Worm (Caenorhabditis elegans) whole organism, early embryonic: ENCODE measurements around the gene R02D5.4.

Experiments
- B0310.2 ChIP-seq: sonication (generic microtip); optimal IDR thresholded peaks from 2 replicates; lab custom pipeline; 2016; ENCODE audit warnings: mild to moderate bottlenecking, missing genetic modification characterization, missing compliant biosample characterization
- F13C5.2 ChIP-seq: sonication (generic microtip); optimal IDR thresholded peaks from 2 replicates; lab custom pipeline; 2017; ENCODE audit warnings: mild to moderate bottlenecking, missing genetic modification characterization, inconsistent platforms, missing compliant biosample characterization
- aly-1 ChIP-seq: sonication (generic microtip); optimal IDR thresholded peaks from 2 replicates; lab custom pipeline; 2016; ENCODE audit warnings: missing genetic modification characterization, missing compliant biosample characterization
- ama-1 ChIP-seq: fragments of 150-350 bp; optimal IDR thresholded peaks from 2 replicates; lab custom pipeline; 2014
- ceh-13 ChIP-seq: fragments of 200-800 bp; sonication (Bioruptor generic); optimal IDR thresholded peaks from 2 replicates; lab custom pipeline; 2018; ENCODE audit warnings: mild to moderate bottlenecking, missing genetic modification characterization, missing compliant biosample characterization
- ceh-36 ChIP-seq: sonication (generic microtip); optimal IDR thresholded peaks from 2 replicates; lab custom pipeline; 2016; ENCODE audit warnings: missing genetic modification characterization, inconsistent platforms, missing compliant biosample characterization
- ets-7 ChIP-seq: sonication (generic microtip); optimal IDR thresholded peaks from 2 replicates; lab custom pipeline; 2016; ENCODE audit warnings: missing genotype, missing genetic modification characterization, missing compliant biosample characterization
- flt-1 ChIP-seq: fragments of 200-800 bp; sonication (Bioruptor generic); IDR thresholded peaks from 2 replicates; pipeline ENCODE4 v1.3.6; 2022; ENCODE audit warnings: missing genetic modification characterization, missing compliant biosample characterization
- hmbx-1 ChIP-seq: sonication (generic microtip); optimal IDR thresholded peaks from 2 replicates; lab custom pipeline; 2016; ENCODE audit warnings: mild to moderate bottlenecking, missing genetic modification characterization, missing compliant biosample characterization
- hmg-4 ChIP-seq: fragments of 200-800 bp; sonication (Bioruptor generic); optimal IDR thresholded peaks from 2 replicates; lab custom pipeline; 2018; ENCODE audit warnings: mild to moderate bottlenecking, missing genetic modification characterization, missing compliant biosample characterization
- hnd-1 ChIP-seq: sonication (generic microtip); optimal IDR thresholded peaks from 2 replicates; lab custom pipeline; 2016; ENCODE audit warnings: missing genetic modification characterization, missing compliant biosample characterization
- pes-1 ChIP-seq: fragments of 200-800 bp; sonication (Bioruptor generic); IDR thresholded peaks from 2 replicates; pipeline ENCODE4 v1.3.6; 2022; ENCODE audit warnings: missing genetic modification reagents, missing genetic modification characterization, missing compliant biosample characterization
- scrt-1 ChIP-seq: fragments of 200-800 bp; sonication (Bioruptor generic); IDR thresholded peaks from 2 replicates; pipeline ENCODE4 v1.3.6; 2022; ENCODE audit warnings: missing genetic modification characterization, missing compliant biosample characterization
- sea-1 ChIP-seq: fragments of 200-800 bp; sonication (Bioruptor generic); conservative IDR thresholded peaks from 2 replicates; pipeline ENCODE4 v1.3.6; 2022; ENCODE audit warnings: missing genetic modification characterization, missing compliant biosample characterization
- tbx-11 ChIP-seq: fragments of 200-800 bp; sonication (Bioruptor generic); IDR thresholded peaks from 2 replicates; pipeline ENCODE4 v1.3.6; 2022; ENCODE audit warnings: missing genetic modification characterization, missing compliant biosample characterization
- tbx-37 ChIP-seq: fragments of 200-800 bp; sonication (Bioruptor generic); conservative IDR thresholded peaks from 2 replicates; pipeline ENCODE4 v1.3.6; 2022; ENCODE audit warnings: missing genetic modification reagents, missing genetic modification characterization, missing compliant biosample characterization
- tra-4 ChIP-seq: sonication (generic microtip); optimal IDR thresholded peaks from 2 replicates; lab custom pipeline; 2017; ENCODE audit warnings: missing genetic modification characterization, missing compliant biosample characterization

R02D5.4 gene

DNA sequence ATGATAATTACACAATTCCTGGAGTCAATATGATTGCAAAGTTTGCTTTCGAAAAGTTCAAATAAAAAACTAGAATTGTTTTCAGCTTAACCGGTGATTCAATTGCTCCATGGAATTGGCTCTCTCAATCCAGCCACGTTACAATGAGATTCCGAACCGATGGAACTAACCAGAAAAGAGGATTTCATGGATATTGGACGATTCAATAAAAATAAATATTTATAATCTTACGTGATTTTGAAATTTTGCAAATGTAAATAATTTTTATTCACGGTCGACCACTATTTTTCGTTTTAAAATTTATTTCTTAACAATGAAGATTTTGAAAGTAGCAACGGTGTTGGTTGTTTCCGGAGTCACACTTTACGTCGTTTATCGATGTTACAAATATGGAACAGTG lies 2.5 kb downstream of the R02D5.4 start, which contains the start of gene R02D5.10:
R02D5.10 (plus strand) TSS at position 301 of the 400 bp plus-strand sequence.
- no peak for TF ChIP-seq ceh-13 (GFP tag; lab: Kevin White, UChicago)
- no peak for TF ChIP-seq hnd-1 (tag; lab: Kevin White, UChicago)
- TF ChIP-seq F13C5.2 (tag; lab: Kevin White, UChicago), result no peak
- TF ChIP-seq tbx-37 (GFP tag; lab: Robert Waterston, UW), result no peak
- no peak for TF ChIP-seq hmg-4
- no peak for TF ChIP-seq B0310.2 (tag; lab: Kevin White, UChicago)
- TF ChIP-seq ets-7 (tag; lab: Kevin White, UChicago), result no peak
- no peak for TF ChIP-seq ama-1 (lab: Kevin White, UChicago)
- no peak for TF ChIP-seq sea-1 (GFP tag; lab: Robert Waterston, UW)
- no peak for TF ChIP-seq ceh-36 (tag; lab: Kevin White, UChicago)
- no peak for TF ChIP-seq aly-1 (tag; lab: Kevin White, UChicago)
- TF ChIP-seq tra-4 (tag; lab: Kevin White, UChicago), result no peak
- no peak for TF ChIP-seq scrt-1 (GFP tag; lab: Robert Waterston, UW)
- no peak for TF ChIP-seq hmbx-1 (tag; lab: Kevin White, UChicago)
- TF ChIP-seq pes-1 (GFP tag; lab: Robert Waterston, UW), result no peak
- no peak for TF ChIP-seq tbx-11 (GFP tag; lab: Robert Waterston, UW)
- no peak for TF ChIP-seq flt-1

DNA sequence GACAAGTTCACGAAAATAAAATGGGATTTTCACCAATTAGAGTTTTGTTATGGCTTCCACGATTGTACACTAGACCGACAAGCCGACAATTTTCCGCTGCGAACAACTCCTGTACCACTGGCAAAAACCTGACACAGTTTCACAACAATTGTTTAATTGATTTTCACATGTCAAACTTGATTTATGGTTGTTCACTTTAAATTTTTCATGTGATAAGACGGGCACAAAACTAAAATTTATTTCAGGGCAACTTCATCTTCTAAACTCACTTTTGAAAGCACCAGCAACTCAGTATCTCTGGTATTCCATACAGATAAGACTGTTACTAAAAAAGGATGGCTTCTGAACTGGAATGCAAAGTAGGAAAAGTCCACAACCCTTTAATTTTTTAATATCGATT lies 3.1 kb downstream of the R02D5.4 start, which contains the start of gene R02D5.7:
R02D5.7 (minus strand) TSS at position 101 of the 400 bp plus-strand sequence.
- no peak for TF ChIP-seq hnd-1 (tag; lab: Kevin White, UChicago)
- TF ChIP-seq pes-1 (GFP tag; lab: Robert Waterston, UW), result no peak

DNA sequence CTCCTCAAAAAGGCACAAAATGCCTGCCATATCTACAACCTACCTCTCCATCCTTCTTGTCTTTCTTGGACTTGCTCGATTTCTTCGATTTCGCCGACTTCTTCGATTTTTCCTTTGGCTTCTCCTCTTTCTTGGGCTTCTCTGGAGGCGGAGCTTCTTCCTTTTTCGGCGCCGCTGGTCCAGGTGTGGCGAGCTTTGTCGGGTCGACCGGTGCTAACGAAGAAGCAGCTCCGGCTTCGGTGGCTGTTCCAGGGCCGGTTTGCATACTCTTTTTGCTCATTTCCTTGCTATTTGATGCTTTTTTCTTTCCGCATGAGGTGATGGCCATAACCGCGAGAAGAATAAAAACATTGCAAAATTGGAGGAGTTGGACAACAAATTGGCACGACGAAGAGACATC lies 3.9 kb downstream of the R02D5.4 start:
- TF ChIP-seq tbx-11 (GFP tag; lab: Robert Waterston, UW) (no peak), B0310.2 (tag; lab: Kevin White, UChicago) (no peak), tra-4 (tag; lab: Kevin White, UChicago) (no peak), ceh-36 (tag; lab: Kevin White, UChicago) (no peak), scrt-1 (GFP tag; lab: Robert Waterston, UW) (no peak), hmbx-1 (tag; lab: Kevin White, UChicago) (no peak), aly-1 (tag; lab: Kevin White, UChicago) (no peak), F13C5.2 (tag; lab: Kevin White, UChicago) (no peak), hmg-4 (no peak), ceh-13 (GFP tag; lab: Kevin White, UChicago) (no peak), ama-1 (lab: Kevin White, UChicago) (no peak), flt-1 (no peak), hnd-1 (tag; lab: Kevin White, UChicago) (no peak), sea-1 (GFP tag; lab: Robert Waterston, UW) (no peak), ets-7 (tag; lab: Kevin White, UChicago) (no peak), tbx-37 (GFP tag; lab: Robert Waterston, UW) (no peak), pes-1 (GFP tag; lab: Robert Waterston, UW) (no peak)

DNA sequence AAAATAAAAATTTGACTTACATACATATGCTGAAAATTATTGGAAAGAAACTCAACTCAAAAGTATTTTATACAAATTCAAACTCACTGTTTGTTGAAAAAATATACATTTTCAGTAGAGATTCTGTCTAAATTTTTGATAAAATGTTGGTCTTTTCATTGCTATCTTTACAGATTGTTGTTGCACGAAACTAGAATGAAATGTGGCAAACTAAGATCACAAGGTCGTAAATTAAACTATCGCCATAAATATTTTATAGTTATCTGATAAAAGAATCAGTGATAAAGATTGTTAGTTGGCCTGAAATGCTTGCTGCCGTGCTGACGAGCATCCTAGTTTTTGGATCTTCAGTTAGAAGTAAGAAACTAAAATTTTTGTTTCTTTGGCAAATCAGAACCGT lies 5.5 kb downstream of the R02D5.4 start, which contains the start of gene clec-55:
clec-55 (plus strand) TSS at position 301 of the 400 bp plus-strand sequence.
- no peak for TF ChIP-seq pes-1 (GFP tag; lab: Robert Waterston, UW)

DNA sequence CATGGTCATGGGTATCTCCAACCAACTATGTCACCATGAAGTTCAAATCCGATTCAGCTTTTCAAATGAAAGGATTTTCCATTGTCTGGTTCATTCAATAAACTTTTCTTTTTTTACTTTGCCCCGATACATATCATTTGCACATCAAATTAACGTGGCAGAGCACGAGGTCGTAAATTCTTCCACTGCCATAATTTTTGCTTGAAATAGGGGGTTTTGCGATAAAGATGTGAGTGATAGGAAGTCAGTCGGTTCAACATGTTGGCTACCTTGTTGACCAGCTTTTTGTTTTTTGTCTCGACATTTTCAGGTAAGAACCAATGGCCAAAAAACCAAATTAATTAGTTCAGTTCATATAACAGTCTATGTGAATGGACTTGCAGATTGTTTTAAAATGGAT lies 7.8 kb downstream of the R02D5.4 start, which contains the start of gene clec-54:
clec-54 (plus strand) TSS at position 224 of the 400 bp plus-strand sequence.
- TF ChIP-seq hmbx-1 (tag; lab: Kevin White, UChicago) (no peak), scrt-1 (GFP tag; lab: Robert Waterston, UW) (no peak), tbx-11 (GFP tag; lab: Robert Waterston, UW) (no peak), F13C5.2 (tag; lab: Kevin White, UChicago) (no peak), ceh-13 (GFP tag; lab: Kevin White, UChicago) (no peak), B0310.2 (tag; lab: Kevin White, UChicago) (no peak), sea-1 (GFP tag; lab: Robert Waterston, UW) (no peak), ama-1 (lab: Kevin White, UChicago) (no peak), tra-4 (tag; lab: Kevin White, UChicago) (no peak), hnd-1 (tag; lab: Kevin White, UChicago) (no peak), ceh-36 (tag; lab: Kevin White, UChicago) (no peak), aly-1 (tag; lab: Kevin White, UChicago) (no peak), tbx-37 (GFP tag; lab: Robert Waterston, UW) (no peak), ets-7 (tag; lab: Kevin White, UChicago) (no peak), pes-1 (GFP tag; lab: Robert Waterston, UW) (no peak), hmg-4 (no peak)

DNA sequence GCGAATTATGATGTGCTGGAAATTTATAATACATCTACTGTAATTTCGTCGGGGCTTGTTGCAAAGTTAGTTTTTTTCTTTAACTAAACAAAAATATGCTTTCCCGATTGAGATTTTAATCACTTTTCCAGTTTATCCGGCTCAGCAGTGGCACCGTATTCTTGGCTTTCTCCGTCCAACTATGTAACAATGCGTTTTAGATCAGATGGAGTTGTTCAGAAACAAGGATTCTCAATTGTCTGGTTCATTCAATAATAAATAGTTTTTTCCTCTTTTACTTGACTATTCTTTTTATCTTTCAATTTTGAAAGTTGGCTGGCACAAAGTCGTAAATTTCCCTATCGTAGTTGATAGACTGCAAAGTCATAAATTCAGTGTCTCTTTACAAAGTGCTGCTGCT lies 10.4 kb downstream of the R02D5.4 start, which contains the start of gene clec-56:
clec-56 (plus strand) TSS at position 301 of the 400 bp plus-strand sequence.
- TF ChIP-seq aly-1 (tag; lab: Kevin White, UChicago) (no peak), flt-1 (no peak), ceh-13 (GFP tag; lab: Kevin White, UChicago) (no peak), ets-7 (tag; lab: Kevin White, UChicago) (no peak), scrt-1 (GFP tag; lab: Robert Waterston, UW) (no peak), tra-4 (tag; lab: Kevin White, UChicago) (no peak), tbx-11 (GFP tag; lab: Robert Waterston, UW) (no peak), hmg-4 (no peak), B0310.2 (tag; lab: Kevin White, UChicago) (no peak), pes-1 (GFP tag; lab: Robert Waterston, UW) (no peak), ceh-36 (tag; lab: Kevin White, UChicago) (no peak), hnd-1 (tag; lab: Kevin White, UChicago) (no peak), tbx-37 (GFP tag; lab: Robert Waterston, UW) (no peak), sea-1 (GFP tag; lab: Robert Waterston, UW) (no peak), F13C5.2 (tag; lab: Kevin White, UChicago) (no peak), ama-1 (lab: Kevin White, UChicago) (no peak), hmbx-1 (tag; lab: Kevin White, UChicago) (no peak)

DNA sequence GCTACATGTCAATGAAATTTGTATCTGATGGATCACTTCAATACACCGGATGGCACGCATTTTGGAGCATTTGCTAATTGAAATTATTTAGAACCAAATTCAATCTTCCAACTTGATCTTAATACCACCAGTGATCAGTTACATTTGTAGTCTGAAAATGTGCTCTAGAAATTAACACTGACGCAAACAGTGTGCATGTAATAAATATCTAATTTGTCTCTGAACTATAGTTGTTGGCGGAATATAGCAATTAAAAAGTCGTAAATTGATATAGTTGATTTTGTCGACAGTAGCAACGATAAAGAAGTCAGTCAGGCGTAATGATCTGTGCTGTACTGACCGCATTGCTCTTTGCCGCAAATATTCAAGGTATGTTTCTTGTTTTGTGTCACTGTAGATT lies 12.3 kb downstream of the R02D5.4 start, which contains the start of gene clec-227:
clec-227 (plus strand) TSS at position 301 of the 400 bp plus-strand sequence.
- no peak for TF ChIP-seq ceh-36 (tag; lab: Kevin White, UChicago)
